Fruit fly (Drosophila melanogaster): ENCODE results near the gene CG34241.
A peak's percentile ranks its signal among the peaks of the same experiment; 100 is the strongest.

CG34241 gene

DNA sequence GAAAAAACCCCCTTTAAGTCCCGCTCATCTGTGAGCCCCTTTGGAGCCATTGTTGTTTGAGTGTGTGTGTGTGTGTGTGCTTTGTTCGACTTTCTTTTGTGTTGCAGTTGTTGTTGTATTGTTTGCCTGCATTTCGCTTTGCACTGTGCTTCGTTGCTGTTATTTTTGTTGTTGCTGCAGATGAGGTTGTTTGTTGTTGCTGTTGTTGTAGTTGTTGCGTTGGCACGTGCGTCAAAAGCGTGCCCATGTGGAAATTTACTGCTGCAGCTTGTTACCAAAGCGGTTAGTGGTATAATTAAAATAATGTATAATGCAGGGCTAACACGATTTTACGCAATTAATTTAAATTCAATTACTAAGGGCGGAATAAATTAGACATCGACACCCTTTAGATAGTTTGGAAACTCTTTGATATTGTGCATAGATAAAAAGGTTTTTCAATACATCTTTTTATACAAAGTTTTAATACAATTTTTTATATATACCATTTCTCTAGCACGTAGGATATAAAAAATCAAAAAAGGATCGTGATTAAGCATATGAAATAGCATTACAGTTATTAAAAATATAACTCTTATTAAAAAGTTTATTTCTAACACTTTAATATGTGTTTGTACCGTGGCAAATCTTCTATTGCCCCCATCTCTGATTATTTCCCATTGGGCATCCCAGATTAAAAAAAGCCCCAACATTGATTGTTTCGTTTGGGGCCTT lies 37.4 kb upstream of the CG34241 start (continued):
- TF ChIP-seq CG34376 (GFP tag; optimal IDR thresholded peaks at IDR 0.05), result no peak
- TF ChIP-seq CG15073 (GFP tag; optimal IDR thresholded peaks at IDR 0.05), result no peak
- TF ChIP-seq CG1603 (tag; optimal IDR thresholded peaks at IDR 0.05), result no peak
- TF ChIP-seq chif (GFP tag; optimal IDR thresholded peaks at IDR 0.05), result no peak
- no peak for TF ChIP-seq sob (GFP tag; IDR thresholded peaks at IDR 0.05)
- TF ChIP-seq CG15514 (GFP tag; optimal IDR thresholded peaks at IDR 0.05), result no peak
- no peak for TF ChIP-seq CG15011 (GFP tag; optimal IDR thresholded peaks at IDR 0.05)
- TF ChIP-seq CG31365 (tag; optimal IDR thresholded peaks at IDR 0.05), result no peak
- no peak for TF ChIP-seq CG2712 (tag; optimal IDR thresholded peaks at IDR 0.05)
- no peak for TF ChIP-seq CG10147 (GFP tag; optimal IDR thresholded peaks at IDR 0.05)
- no peak for TF ChIP-seq Atf6 (GFP tag; IDR thresholded peaks at IDR 0.05)
- TF ChIP-seq zf30C (GFP tag; optimal IDR thresholded peaks at IDR 0.05), result no peak
- TF ChIP-seq Xrp1 (GFP tag; IDR thresholded peaks at IDR 0.05), result no peak
- TF ChIP-seq Hr3 (GFP tag; optimal IDR thresholded peaks at IDR 0.05), result no peak
- no peak for TF ChIP-seq Hey (tag; optimal IDR thresholded peaks at IDR 0.05)
- no peak for TF ChIP-seq CG33557 (GFP tag; optimal IDR thresholded peaks at IDR 0.05)
- peak; percentile 39 for TF ChIP-seq nom (GFP tag; optimal IDR thresholded peaks at IDR 0.05)
- TF ChIP-seq pros (GFP tag; optimal IDR thresholded peaks at IDR 0.05), result peak; percentile 44
- TF ChIP-seq oc (tag; optimal IDR thresholded peaks at IDR 0.05), result peak; percentile 93
- no peak for TF ChIP-seq pho (GFP tag; optimal IDR thresholded peaks at IDR 0.05)
- no peak for TF ChIP-seq pfk (GFP tag; optimal IDR thresholded peaks at IDR 0.05)
- TF ChIP-seq amos (GFP tag; IDR thresholded peaks at IDR 0.05; ENCODE audit: partially characterized antibody), result no peak
- no peak for TF ChIP-seq Mes4 (GFP tag; optimal IDR thresholded peaks at IDR 0.05)
- TF ChIP-seq CG5245 (GFP tag; optimal IDR thresholded peaks at IDR 0.05), result no peak
- no peak for TF ChIP-seq shn (GFP tag; optimal IDR thresholded peaks at IDR 0.05)
- no peak for TF ChIP-seq Dip2 (GFP tag; IDR thresholded peaks at IDR 0.05)
- TF ChIP-seq gt (GFP tag; IDR thresholded peaks at IDR 0.05), result no peak
- TF ChIP-seq fd64A (GFP tag; optimal IDR thresholded peaks at IDR 0.05), result no peak
- TF ChIP-seq Mrtf (GFP tag; IDR thresholded peaks at IDR 0.05), result no peak
- TF ChIP-seq CG18599 (GFP tag; optimal IDR thresholded peaks at IDR 0.05), result no peak
- TF ChIP-seq Ravus (GFP tag; IDR thresholded peaks at IDR 0.05), result no peak
- TF ChIP-seq CG9797 (GFP tag; optimal IDR thresholded peaks at IDR 0.05), result no peak
- TF ChIP-seq CG8924 (tag; optimal IDR thresholded peaks at IDR 0.05), result peak; percentile 15
- no peak for TF ChIP-seq CG10274 (GFP tag; optimal IDR thresholded peaks at IDR 0.05)
- TF ChIP-seq ash1 (GFP tag; optimal IDR thresholded peaks at IDR 0.05), result no peak
- no peak for TF ChIP-seq da (GFP tag; optimal IDR thresholded peaks at IDR 0.05)
- peak; percentile 53 for TF ChIP-seq CG11504 (tag; optimal IDR thresholded peaks at IDR 0.05)
- no peak for TF ChIP-seq Dll (GFP tag; IDR thresholded peaks at IDR 0.05; ENCODE audit: partially characterized antibody)
- no peak for TF ChIP-seq tx (GFP tag; optimal IDR thresholded peaks at IDR 0.05)
- no peak for TF ChIP-seq corto (GFP tag; optimal IDR thresholded peaks at IDR 0.05)
- peak; percentile 71 for TF ChIP-seq vvl (GFP tag; IDR thresholded peaks at IDR 0.05)
- peak; percentile 72 for TF ChIP-seq Med (GFP tag)
- no peak for TF ChIP-seq wek (GFP tag; optimal IDR thresholded peaks at IDR 0.05)
- TF ChIP-seq nmo (GFP tag; optimal IDR thresholded peaks at IDR 0.05), result peak; percentile 13
- TF ChIP-seq croc (GFP tag; conservative IDR thresholded peaks at IDR 0.05), result no peak
- no peak for TF ChIP-seq CG4730 (GFP tag; IDR thresholded peaks at IDR 0.05)
- TF ChIP-seq schlank (tag; optimal IDR thresholded peaks at IDR 0.05), result no peak
- TF ChIP-seq lov (optimal IDR thresholded peaks at IDR 0.05), result no peak
- TF ChIP-seq lov (GFP tag; IDR thresholded peaks at IDR 0.05), result no peak
- TF ChIP-seq CG4820 (GFP tag; optimal IDR thresholded peaks at IDR 0.05), result no peak
